Fruit fly (Drosophila melanogaster) whole organism, embryonic: ENCODE measurements around the gene eIF4G2.
A peak's percentile ranks its signal among the peaks of the same experiment; 100 is the strongest.

Source experiments
- Asciz ChIP-seq: fragments of 200-800 bp; sonication (Bioruptor generic); optimal IDR thresholded peaks from 2 replicates; lab custom pipeline; 2017; ENCODE audit warnings: missing biosample characterization, mild to moderate bottlenecking, missing genetic modification characterization, missing genetic modification reagents
- B-H1 ChIP-seq: fragments of 200-800 bp; sonication (Bioruptor generic); IDR thresholded peaks from 3 replicates; pipeline ENCODE4 v1.3.6; 2022; ENCODE audit warnings: missing biosample characterization, missing genetic modification characterization
- Blimp-1 ChIP-seq: fragments of 200-800 bp; sonication (Bioruptor generic); optimal IDR thresholded peaks from 3 replicates; lab custom pipeline; 2018; ENCODE audit warnings: missing biosample characterization, missing genetic modification characterization, mild to moderate bottlenecking, moderate library complexity, missing genetic modification reagents
- CG10274 ChIP-seq: fragments of 200-800 bp; sonication (Bioruptor generic); optimal IDR thresholded peaks from 3 replicates; lab custom pipeline; 2017; ENCODE audit warnings: missing biosample characterization, mild to moderate bottlenecking, missing genetic modification characterization
- CG10979 ChIP-seq: fragments of 200-800 bp; sonication (Bioruptor generic); optimal IDR thresholded peaks from 2 replicates; lab custom pipeline; 2018; ENCODE audit warnings: missing biosample characterization, mild to moderate bottlenecking, missing genetic modification characterization, moderate library complexity
- CG14860 ChIP-seq: fragments of 200-800 bp; sonication (Bioruptor generic); IDR thresholded peaks from 3 replicates; pipeline ENCODE4 v1.3.6; 2022; ENCODE audit warnings: missing biosample characterization, missing genetic modification characterization; ENCODE audit not compliant: partially characterized antibody
- CG1603 ChIP-seq: fragments of 200-800 bp; sonication (Bioruptor generic); optimal IDR thresholded peaks from 2 replicates; lab custom pipeline; 2019; ENCODE audit warnings: missing biosample characterization, mild to moderate bottlenecking, missing genetic modification characterization, moderate library complexity
- CG16813 ChIP-seq: fragments of 200-800 bp; sonication (Bioruptor generic); IDR thresholded peaks from 3 replicates; pipeline ENCODE4 v1.3.6; 2022; ENCODE audit warnings: missing biosample characterization, missing genetic modification characterization; ENCODE audit not compliant: partially characterized antibody
- CG2120 ChIP-seq: fragments of 200-800 bp; sonication (Bioruptor generic); optimal IDR thresholded peaks from 3 replicates; lab custom pipeline; 2016; ENCODE audit warnings: missing biosample characterization, missing genetic modification characterization
- CG2199 ChIP-seq: fragments of 200-800 bp; sonication (Bioruptor generic); IDR thresholded peaks from 3 replicates; pipeline ENCODE4 v1.3.6; 2022; ENCODE audit warnings: missing biosample characterization, missing genetic modification characterization
- CG2712 ChIP-seq: fragments of 200-800 bp; optimal IDR thresholded peaks from 3 replicates; lab custom pipeline; 2019; ENCODE audit warnings: missing biosample characterization, mild to moderate bottlenecking, missing genetic modification characterization, moderate library complexity
- CG3407 ChIP-seq: fragments of 200-800 bp; sonication (Bioruptor generic); optimal IDR thresholded peaks from 2 replicates; lab custom pipeline; 2018; ENCODE audit warnings: missing biosample characterization, mild to moderate bottlenecking, missing genetic modification characterization
- CG5245 ChIP-seq: fragments of 200-800 bp; sonication (Bioruptor generic); optimal IDR thresholded peaks from 3 replicates; lab custom pipeline; 2016; ENCODE audit warnings: missing biosample characterization, missing genetic modification characterization
- CG6683 ChIP-seq: fragments of 200-800 bp; sonication (Bioruptor generic); optimal IDR thresholded peaks from 2 replicates; lab custom pipeline; 2017; ENCODE audit warnings: missing biosample characterization, mild to moderate bottlenecking, missing genetic modification characterization, missing genetic modification reagents
- CG6854 ChIP-seq: fragments of 200-800 bp; sonication (Bioruptor generic); optimal IDR thresholded peaks from 3 replicates; lab custom pipeline; 2017; ENCODE audit warnings: missing biosample characterization, mild to moderate bottlenecking, missing genetic modification characterization
- CG7786 ChIP-seq: fragments of 200-800 bp; sonication (Bioruptor generic); optimal IDR thresholded peaks from 2 replicates; lab custom pipeline; 2016; ENCODE audit warnings: missing biosample characterization, missing genetic modification characterization
- CG8281 ChIP-seq: fragments of 200-800 bp; sonication (Bioruptor generic); optimal IDR thresholded peaks from 2 replicates; lab custom pipeline; 2018; ENCODE audit warnings: missing biosample characterization, mild to moderate bottlenecking, missing genetic modification characterization, moderate library complexity
- CG8290 ChIP-seq, 3 experiments: fragments of 200-800 bp; sonication (Bioruptor generic); optimal IDR thresholded peaks; 2 replicates each; lab custom pipeline; 2016 to 2019; ENCODE audit warnings: missing biosample characterization in 3 of 3, missing genetic modification characterization in 3 of 3, mild to moderate bottlenecking in 2 of 3, moderate library complexity in 1 of 3
- CHES-1-like ChIP-seq: fragments of 200-800 bp; sonication (Bioruptor generic); optimal IDR thresholded peaks from 2 replicates; lab custom pipeline; 2016; ENCODE audit warnings: missing biosample characterization, missing genetic modification characterization
- Camta ChIP-seq: fragments of 200-800 bp; sonication (Bioruptor generic); optimal IDR thresholded peaks from 2 replicates; lab custom pipeline; 2016; ENCODE audit warnings: missing biosample characterization, missing genetic modification characterization
- D19B ChIP-seq: fragments of 200-800 bp; sonication (Bioruptor generic); optimal IDR thresholded peaks from 2 replicates; lab custom pipeline; 2017; ENCODE audit warnings: missing biosample characterization, mild to moderate bottlenecking, missing genetic modification characterization
- Dip3 ChIP-seq: fragments of 200-800 bp; sonication (Bioruptor generic); optimal IDR thresholded peaks from 3 replicates; lab custom pipeline; 2016; ENCODE audit warnings: missing biosample characterization, missing genetic modification characterization
- E2f1 ChIP-seq: fragments of 200-800 bp; sonication (Bioruptor generic); IDR thresholded peaks from 2 replicates; pipeline ENCODE4 v1.3.6; 2022; ENCODE audit warnings: missing biosample characterization, missing genetic modification characterization
- Kr ChIP-seq: fragments of 200-800 bp; sonication (Bioruptor generic); optimal IDR thresholded peaks from 2 replicates; lab custom pipeline; 2017; ENCODE audit warnings: missing biosample characterization, mild to moderate bottlenecking, missing genetic modification characterization
- MTF-1 ChIP-seq: fragments of 200-800 bp; sonication (Bioruptor generic); optimal IDR thresholded peaks from 2 replicates; lab custom pipeline; 2018; ENCODE audit warnings: missing biosample characterization, mild to moderate bottlenecking, missing genetic modification characterization, borderline replicate concordance
- Spps ChIP-seq: fragments of 200-800 bp; sonication (Bioruptor generic); optimal IDR thresholded peaks from 2 replicates; lab custom pipeline; 2018; ENCODE audit warnings: missing biosample characterization, mild to moderate bottlenecking, missing genetic modification characterization
- abd-A ChIP-seq: fragments of 200-800 bp; sonication (Bioruptor generic); optimal IDR thresholded peaks from 3 replicates; lab custom pipeline; 2019; ENCODE audit warnings: missing biosample characterization, mild to moderate bottlenecking, missing genetic modification characterization, moderate library complexity
- ac ChIP-seq: fragments of 200-800 bp; sonication (Bioruptor generic); optimal IDR thresholded peaks from 3 replicates; lab custom pipeline; 2017; ENCODE audit warnings: missing biosample characterization, mild to moderate bottlenecking, missing genetic modification characterization
- bbx ChIP-seq: fragments of 200-800 bp; sonication (Bioruptor generic); IDR thresholded peaks from 2 replicates; pipeline ENCODE4 v1.3.6; 2022; ENCODE audit warnings: missing biosample characterization, missing genetic modification characterization; ENCODE audit not compliant: partially characterized antibody
- dan ChIP-seq: fragments of 200-800 bp; sonication (Bioruptor generic); IDR thresholded peaks from 2 replicates; pipeline ENCODE4 v1.3.6; 2022; ENCODE audit warnings: missing biosample characterization, missing genetic modification characterization
- dm ChIP-seq: fragments of 200-800 bp; sonication (Bioruptor generic); optimal IDR thresholded peaks from 3 replicates; lab custom pipeline; 2016; ENCODE audit warnings: missing biosample characterization, missing genetic modification characterization
- en ChIP-seq: fragments of 200-800 bp; sonication (Bioruptor generic); optimal IDR thresholded peaks from 2 replicates; lab custom pipeline; 2016; ENCODE audit warnings: missing biosample characterization, missing genetic modification characterization
- eve ChIP-seq, 2 experiments: fragments of >200 bp; optimal IDR thresholded peaks; 2 replicates each; lab custom pipeline; 2017; ENCODE audit warnings: missing biosample characterization in 2 of 2, missing genetic modification characterization in 2 of 2
- fd102C ChIP-seq: fragments of 200-800 bp; sonication (Bioruptor generic); optimal IDR thresholded peaks from 2 replicates; lab custom pipeline; 2018; ENCODE audit warnings: missing biosample characterization, mild to moderate bottlenecking, missing genetic modification characterization, moderate library complexity
- hbn ChIP-seq: fragments of 200-800 bp; sonication (Bioruptor generic); IDR thresholded peaks from 2 replicates; pipeline ENCODE4 v1.3.6; 2022; ENCODE audit warnings: missing biosample characterization, missing genetic modification characterization; ENCODE audit not compliant: partially characterized antibody
- nerfin-1 ChIP-seq: fragments of 200-800 bp; sonication (Bioruptor generic); optimal IDR thresholded peaks from 3 replicates; lab custom pipeline; 2019; ENCODE audit warnings: missing biosample characterization, mild to moderate bottlenecking, missing genetic modification characterization, moderate library complexity
- org-1 ChIP-seq: fragments of 200-800 bp; sonication (Bioruptor generic); optimal IDR thresholded peaks from 2 replicates; lab custom pipeline; 2017; ENCODE audit warnings: missing biosample characterization, missing genetic modification characterization
- p53 ChIP-seq: fragments of 200-800 bp; sonication (Bioruptor generic); optimal IDR thresholded peaks from 2 replicates; lab custom pipeline; 2016; ENCODE audit warnings: missing biosample characterization, missing genetic modification characterization
- phol ChIP-seq: fragments of 200-800 bp; sonication (Bioruptor generic); optimal IDR thresholded peaks from 3 replicates; lab custom pipeline; 2018; ENCODE audit warnings: missing biosample characterization, mild to moderate bottlenecking, missing genetic modification characterization, moderate library complexity
- ranshi ChIP-seq: fragments of 200-800 bp; sonication (Bioruptor generic); IDR thresholded peaks from 2 replicates; pipeline ENCODE4 v1.3.6; 2022; ENCODE audit warnings: missing biosample characterization, missing genetic modification characterization
- repo ChIP-seq: fragments of 200-800 bp; sonication (Bioruptor generic); optimal IDR thresholded peaks from 2 replicates; lab custom pipeline; 2016; ENCODE audit warnings: missing biosample characterization, missing genetic modification characterization
- salm ChIP-seq: fragments of 200-800 bp; sonication (Bioruptor generic); optimal IDR thresholded peaks from 2 replicates; lab custom pipeline; 2018; ENCODE audit warnings: missing biosample characterization, mild to moderate bottlenecking, missing genetic modification characterization
- sc ChIP-seq, 3 experiments: fragments of >200 bp in 2 of 3; fragments of 200-800 bp in 1 of 3; sonication (Bioruptor generic) in 1 of 3; optimal IDR thresholded peaks; 2 replicates in 2 of 3; 3 replicates in 1 of 3; lab custom pipeline; 2017; ENCODE audit warnings: mild to moderate bottlenecking in 1 of 3, missing biosample characterization in 1 of 3, missing genetic modification characterization in 1 of 3, missing genetic modification reagents in 1 of 3
- schlank ChIP-seq: fragments of 200-800 bp; sonication (Bioruptor generic); optimal IDR thresholded peaks from 2 replicates; lab custom pipeline; 2018; ENCODE audit warnings: missing biosample characterization, mild to moderate bottlenecking, missing genetic modification characterization
- slbo ChIP-seq: fragments of 200-800 bp; sonication (Bioruptor generic); IDR thresholded peaks from 2 replicates; pipeline ENCODE4 v1.3.6; 2022; ENCODE audit warnings: missing biosample characterization, missing genetic modification characterization
- tap ChIP-seq: fragments of 200-800 bp; optimal IDR thresholded peaks from 3 replicates; lab custom pipeline; 2019; ENCODE audit warnings: missing biosample characterization, mild to moderate bottlenecking, missing genetic modification characterization, moderate library complexity
- wor ChIP-seq: fragments of 200-800 bp; sonication (Bioruptor generic); IDR thresholded peaks from 2 replicates; pipeline ENCODE4 v1.3.6; 2022; ENCODE audit warnings: missing biosample characterization, missing genetic modification characterization

The eIF4G2 gene

dm6 chr3R:23760219-23761018, 58.6 kb downstream of the eIF4G2 start, which contains the start of gene SdhD (continued):
- no peak for TF ChIP-seq CG6683 (GFP tag; lab: Kevin White, UChicago)
- TF ChIP-seq Asciz: no peak
- no peak for TF ChIP-seq CG8281 (tag; lab: Kevin White, UChicago)
- TF ChIP-seq wor (GFP tag; lab: Robert Waterston, UW): no peak
- no peak for TF ChIP-seq Dip3 (GFP tag; lab: Kevin White, UChicago)
- TF ChIP-seq repo (GFP tag; lab: Kevin White, UChicago): peak; percentile 21
- no peak for TF ChIP-seq dm (GFP tag; lab: Kevin White, UChicago)
- TF ChIP-seq D19B: no peak
- TF ChIP-seq schlank (tag; lab: Kevin White, UChicago): no peak
- TF ChIP-seq CG1603 (tag; lab: Kevin White, UChicago): peak; percentile 85
- TF ChIP-seq p53 (GFP tag; lab: Kevin White, UChicago): no peak
- no peak for TF ChIP-seq phol (tag; lab: Kevin White, UChicago)
- TF ChIP-seq CG5245: no peak
- TF ChIP-seq CG3407: no peak
- TF ChIP-seq en (GFP tag; lab: Kevin White, UChicago): no peak
- TF ChIP-seq CHES-1-like: no peak
- peak; percentile 24 for TF ChIP-seq CG2712 (tag; lab: Kevin White, UChicago)
- no peak for TF ChIP-seq CG10979 (tag; lab: Kevin White, UChicago)
- TF ChIP-seq CG2120 (GFP tag; lab: Kevin White, UChicago): peak; percentile 61
- peak; percentile 33; the same call in 1 of the 2 replicates for TF ChIP-seq ranshi (GFP tag; lab: Robert Waterston, UW)
- TF ChIP-seq CG10274: no peak
- TF ChIP-seq Spps (tag; lab: Kevin White, UChicago): no peak
- peak; percentile 24 for TF ChIP-seq Camta (GFP tag; lab: Kevin White, UChicago)
- no peak for TF ChIP-seq MTF-1 (GFP tag; lab: Kevin White, UChicago)
- TF ChIP-seq salm (tag; lab: Kevin White, UChicago): no peak
- no peak for TF ChIP-seq CG8290 (GFP tag; optimal IDR thresholded peaks at IDR 0.05; lab: Kevin White, UChicago)
- TF ChIP-seq CG8290 (tag; optimal IDR thresholded peaks at IDR 0.05; lab: Kevin White, UChicago): peak in 1 of 2 experiments; percentile 67
- no peak for TF ChIP-seq Blimp-1
- peak; percentile 37; the same call in 1 of the 2 replicates for TF ChIP-seq slbo (GFP tag; lab: Robert Waterston, UW)
- no peak for TF ChIP-seq abd-A
- TF ChIP-seq CG6854 (GFP tag; lab: Kevin White, UChicago): no peak
- TF ChIP-seq eve (GFP tag; optimal IDR thresholded peaks at IDR 0.05; lab: Kevin White, UChicago): no peak
- TF ChIP-seq bbx (GFP tag; lab: Robert Waterston, UW): peak; percentile 64; the same call in 1 of the 2 replicates
- no peak for TF ChIP-seq B-H1
- no peak for TF ChIP-seq sc (optimal IDR thresholded peaks at IDR 0.05; lab: Kevin White, UChicago)
- no peak for TF ChIP-seq sc (GFP tag; optimal IDR thresholded peaks at IDR 0.05; lab: Kevin White, UChicago)
- no peak for TF ChIP-seq ac (GFP tag; lab: Kevin White, UChicago)
- TF ChIP-seq Kr (GFP tag; lab: Kevin White, UChicago): no peak
- TF ChIP-seq tap (tag; lab: Kevin White, UChicago): no peak
- no peak for TF ChIP-seq dan (GFP tag; lab: Robert Waterston, UW)
- no peak for TF ChIP-seq fd102C (GFP tag; lab: Kevin White, UChicago)
- no peak for TF ChIP-seq E2f1
- TF ChIP-seq CG2199: no peak
- peak; percentile 12; the same call in 1 of the 3 replicates for TF ChIP-seq CG16813 (GFP tag; lab: Robert Waterston, UW)
- no peak for TF ChIP-seq org-1 (GFP tag; lab: Kevin White, UChicago)
- 0 out of 3 replicates have a peak, but pooled peaks have one; percentile 7 for TF ChIP-seq CG14860 (GFP tag; lab: Robert Waterston, UW)
- no peak for TF ChIP-seq nerfin-1 (tag; lab: Kevin White, UChicago)
- TF ChIP-seq hbn: peak; percentile 47; the same call in 1 of the 2 replicates
- TF ChIP-seq CG7786: no peak
